Fruit fly (Drosophila melanogaster) whole organism, embryonic: ENCODE data around the gene Dnai2.

Experiments
- Awh ChIP-seq: fragments of 200-800 bp; sonication (Bioruptor generic); IDR thresholded peaks from 2 replicates; pipeline ENCODE4, ENCODE4 v1.3.6; 2022; ENCODE audit warnings: missing biosample characterization, missing genetic modification characterization
- Bgb ChIP-seq: fragments of 200-800 bp; sonication (Bioruptor generic); IDR thresholded peaks from 2 replicates; pipeline ENCODE4 v1.3.6; 2022; ENCODE audit warnings: missing biosample characterization, missing genetic modification characterization; ENCODE audit not compliant: partially characterized antibody
- CG10267 ChIP-seq: fragments of 200-800 bp; sonication (Bioruptor generic); optimal IDR thresholded peaks from 2 replicates; lab custom pipeline; 2018; ENCODE audit warnings: missing biosample characterization, mild to moderate bottlenecking, missing genetic modification characterization, moderate library complexity
- CG10654 ChIP-seq: fragments of 200-800 bp; sonication (Bioruptor generic); optimal IDR thresholded peaks from 2 replicates; lab custom pipeline; 2016; ENCODE audit warnings: missing biosample characterization, missing genetic modification characterization
- CG12391 ChIP-seq: fragments of 200-800 bp; sonication (Bioruptor generic); optimal IDR thresholded peaks from 3 replicates; lab custom pipeline; 2018; ENCODE audit warnings: missing biosample characterization, mild to moderate bottlenecking, missing genetic modification characterization, moderate library complexity
- CG14014 ChIP-seq: fragments of 200-800 bp; sonication (Bioruptor generic); IDR thresholded peaks from 2 replicates; pipeline ENCODE4 v1.3.6; 2022; ENCODE audit warnings: missing biosample characterization, missing genetic modification characterization
- CG14710 ChIP-seq: fragments of 200-800 bp; sonication (Bioruptor generic); optimal IDR thresholded peaks from 3 replicates; lab custom pipeline; 2019; ENCODE audit warnings: missing biosample characterization, mild to moderate bottlenecking, missing genetic modification characterization, moderate library complexity
- CG15514 ChIP-seq: fragments of 200-800 bp; sonication (Bioruptor generic); optimal IDR thresholded peaks from 3 replicates; lab custom pipeline; 2017; ENCODE audit warnings: missing biosample characterization, missing genetic modification characterization, mild to moderate bottlenecking, moderate library complexity, missing genetic modification reagents
- CG17802 ChIP-seq: fragments of 200-800 bp; sonication (Bioruptor generic); optimal IDR thresholded peaks from 2 replicates; lab custom pipeline; 2018; ENCODE audit warnings: missing biosample characterization, mild to moderate bottlenecking, missing genetic modification characterization, moderate library complexity
- CG2116 ChIP-seq: fragments of 200-800 bp; sonication (Bioruptor generic); optimal IDR thresholded peaks from 3 replicates; lab custom pipeline; 2018; ENCODE audit warnings: missing biosample characterization, mild to moderate bottlenecking, missing genetic modification characterization
- CG2120 ChIP-seq: fragments of 200-800 bp; sonication (Bioruptor generic); optimal IDR thresholded peaks from 3 replicates; lab custom pipeline; 2016; ENCODE audit warnings: missing biosample characterization, missing genetic modification characterization
- CG30020 ChIP-seq: fragments of 200-800 bp; optimal IDR thresholded peaks from 2 replicates; lab custom pipeline; 2019; ENCODE audit warnings: missing biosample characterization, mild to moderate bottlenecking, missing genetic modification characterization, moderate library complexity
- CG33213 ChIP-seq: fragments of 200-800 bp; sonication (Bioruptor generic); optimal IDR thresholded peaks from 3 replicates; lab custom pipeline; 2016; ENCODE audit warnings: missing biosample characterization, missing genetic modification characterization
- CG4328 ChIP-seq: fragments of 200-800 bp; sonication (Bioruptor generic); optimal IDR thresholded peaks from 3 replicates; lab custom pipeline; 2017; ENCODE audit warnings: missing biosample characterization, missing genetic modification reagents, missing genetic modification characterization
- CG4617 ChIP-seq: fragments of 200-800 bp; sonication (Bioruptor generic); optimal IDR thresholded peaks from 3 replicates; lab custom pipeline; 2016; ENCODE audit warnings: missing biosample characterization, missing genetic modification characterization, borderline replicate concordance
- CG5953 ChIP-seq: fragments of 200-800 bp; sonication (Bioruptor generic); IDR thresholded peaks from 2 replicates; pipeline ENCODE4 v1.3.6; 2022; ENCODE audit warnings: missing biosample characterization, missing genetic modification characterization
- CG8290 ChIP-seq, 3 experiments: fragments of 200-800 bp; sonication (Bioruptor generic); optimal IDR thresholded peaks; 2 replicates each; lab custom pipeline; 2016 to 2019; ENCODE audit warnings: missing biosample characterization in 3 of 3, missing genetic modification characterization in 3 of 3, mild to moderate bottlenecking in 2 of 3, moderate library complexity in 1 of 3
- CG8924 ChIP-seq: fragments of 200-800 bp; optimal IDR thresholded peaks from 3 replicates; lab custom pipeline; 2019; ENCODE audit warnings: missing biosample characterization, mild to moderate bottlenecking, missing genetic modification characterization, moderate library complexity
- CG9797 ChIP-seq: fragments of 200-800 bp; sonication (Bioruptor generic); optimal IDR thresholded peaks from 3 replicates; lab custom pipeline; 2018; ENCODE audit warnings: missing biosample characterization, mild to moderate bottlenecking, missing genetic modification characterization
- CoRest ChIP-seq: fragments of 200-800 bp; sonication (Bioruptor generic); optimal IDR thresholded peaks from 3 replicates; lab custom pipeline; 2018; ENCODE audit warnings: missing biosample characterization, mild to moderate bottlenecking, missing genetic modification characterization, moderate library complexity
- Dbx ChIP-seq: fragments of 200-800 bp; sonication (Bioruptor generic); IDR thresholded peaks from 3 replicates; pipeline ENCODE4 v1.3.6; 2022; ENCODE audit warnings: missing biosample characterization, missing genetic modification characterization
- Dip3 ChIP-seq: fragments of 200-800 bp; sonication (Bioruptor generic); optimal IDR thresholded peaks from 3 replicates; lab custom pipeline; 2016; ENCODE audit warnings: missing biosample characterization, missing genetic modification characterization
- E2f2 ChIP-seq: fragments of 200-800 bp; sonication (Bioruptor generic); IDR thresholded peaks from 2 replicates; pipeline ENCODE4 v1.3.6; 2022; ENCODE audit warnings: missing biosample characterization, missing genetic modification characterization
- Fer1 ChIP-seq: fragments of 200-800 bp; sonication (Bioruptor generic); optimal IDR thresholded peaks from 2 replicates; lab custom pipeline; 2017; ENCODE audit warnings: missing biosample characterization, mild to moderate bottlenecking, missing genetic modification characterization
- HmgZ ChIP-seq: fragments of 200-800 bp; sonication (Bioruptor generic); optimal IDR thresholded peaks from 2 replicates; lab custom pipeline; 2018; ENCODE audit warnings: missing biosample characterization, mild to moderate bottlenecking, missing genetic modification characterization
- Hmr ChIP-seq: fragments of 200-800 bp; sonication (Bioruptor generic); optimal IDR thresholded peaks from 3 replicates; lab custom pipeline; 2017; ENCODE audit warnings: mild to moderate bottlenecking, missing biosample characterization, missing genetic modification reagents, missing genetic modification characterization
- MBD-R2 ChIP-seq: fragments of 200-800 bp; sonication (Bioruptor generic); IDR thresholded peaks from 2 replicates; pipeline ENCODE4 v1.3.6; 2022; ENCODE audit warnings: missing biosample characterization, missing genetic modification characterization
- MESR4 ChIP-seq: fragments of 200-800 bp; sonication (Bioruptor generic); optimal IDR thresholded peaks from 2 replicates; lab custom pipeline; 2018; ENCODE audit warnings: missing biosample characterization, mild to moderate bottlenecking, missing genetic modification characterization, moderate library complexity
- Mes4 ChIP-seq: fragments of 200-800 bp; sonication (Bioruptor generic); optimal IDR thresholded peaks from 2 replicates; lab custom pipeline; 2016; ENCODE audit warnings: missing biosample characterization, missing genetic modification characterization
- Optix ChIP-seq: fragments of 200-800 bp; sonication (Bioruptor generic); IDR thresholded peaks from 3 replicates; pipeline ENCODE4 v1.3.6; 2022; ENCODE audit warnings: missing biosample characterization, missing genetic modification characterization
- Pdp1 ChIP-seq, 2 experiments: fragments of 200-800 bp; sonication (Bioruptor generic); optimal IDR thresholded peaks; 3 replicates each; lab custom pipeline; 2016; ENCODE audit warnings: missing biosample characterization in 2 of 2, missing genetic modification characterization in 2 of 2, mild to moderate bottlenecking in 1 of 2, moderate library complexity in 1 of 2
- Stat92E ChIP-seq, 3 experiments: fragments of >200 bp in 2 of 3; fragments of 200-800 bp in 1 of 3; sonication (Bioruptor generic) in 1 of 3; optimal IDR thresholded peaks; 2 replicates each; lab custom pipeline; 2017 to 2019; ENCODE audit warnings: missing biosample characterization in 3 of 3, missing genetic modification characterization in 3 of 3, mild to moderate bottlenecking in 1 of 3, moderate library complexity in 1 of 3
- az2 ChIP-seq: fragments of 200-800 bp; sonication (Bioruptor generic); optimal IDR thresholded peaks from 3 replicates; lab custom pipeline; 2016; ENCODE audit warnings: missing biosample characterization, missing genetic modification characterization
- btn ChIP-seq: fragments of 200-800 bp; sonication (Bioruptor generic); optimal IDR thresholded peaks from 2 replicates; lab custom pipeline; 2016; ENCODE audit warnings: missing biosample characterization, missing genetic modification characterization
- disco-r ChIP-seq: fragments of 200-800 bp; sonication (Bioruptor generic); optimal IDR thresholded peaks from 2 replicates; lab custom pipeline; 2016; ENCODE audit warnings: missing biosample characterization, missing genetic modification characterization
- gfzf ChIP-seq: fragments of 200-800 bp; sonication (Bioruptor generic); optimal IDR thresholded peaks from 2 replicates; lab custom pipeline; 2016; ENCODE audit warnings: missing biosample characterization, mild to moderate bottlenecking, missing genetic modification characterization, moderate library complexity
- grau ChIP-seq: fragments of 200-800 bp; optimal IDR thresholded peaks from 3 replicates; lab custom pipeline; 2019; ENCODE audit warnings: missing biosample characterization, mild to moderate bottlenecking, missing genetic modification characterization, moderate library complexity
- gt ChIP-seq: fragments of 200-800 bp; sonication (Bioruptor generic); IDR thresholded peaks from 2 replicates; pipeline ENCODE4 v1.3.6; 2022; ENCODE audit warnings: missing biosample characterization, missing genetic modification characterization
- hkb ChIP-seq, 2 experiments: fragments of 200-800 bp in 1 of 2; fragments of >200 bp in 1 of 2; sonication (Bioruptor generic) in 1 of 2; IDR thresholded peaks in 1 of 2; optimal IDR thresholded peaks in 1 of 2; 2 replicates each; pipeline versions ENCODE4 v1.3.6 to Lab custom; 2017 to 2022; ENCODE audit warnings: missing biosample characterization in 1 of 2, missing genetic modification characterization in 1 of 2
- kay ChIP-seq: fragments of 200-800 bp; sonication (Bioruptor generic); optimal IDR thresholded peaks from 2 replicates; lab custom pipeline; 2016; ENCODE audit warnings: missing biosample characterization, missing genetic modification characterization
- knrl ChIP-seq: fragments of 200-800 bp; sonication (Bioruptor generic); IDR thresholded peaks from 3 replicates; pipeline ENCODE4 v1.3.6; 2022; ENCODE audit warnings: missing biosample characterization, missing genetic modification characterization; ENCODE audit not compliant: partially characterized antibody
- phol ChIP-seq: fragments of 200-800 bp; sonication (Bioruptor generic); optimal IDR thresholded peaks from 3 replicates; lab custom pipeline; 2018; ENCODE audit warnings: missing biosample characterization, mild to moderate bottlenecking, missing genetic modification characterization, moderate library complexity
- scrt ChIP-seq: fragments of 200-800 bp; sonication (Bioruptor generic); optimal IDR thresholded peaks from 2 replicates; lab custom pipeline; 2018; ENCODE audit warnings: missing biosample characterization, mild to moderate bottlenecking, missing genetic modification characterization, moderate library complexity
- sisA ChIP-seq: fragments of 200-800 bp; sonication (Bioruptor generic); IDR thresholded peaks from 2 replicates; pipeline ENCODE4 v1.3.6; 2022; ENCODE audit warnings: missing biosample characterization, missing genetic modification characterization
- tap ChIP-seq: fragments of 200-800 bp; optimal IDR thresholded peaks from 3 replicates; lab custom pipeline; 2019; ENCODE audit warnings: missing biosample characterization, mild to moderate bottlenecking, missing genetic modification characterization, moderate library complexity
- trem ChIP-seq: fragments of 200-800 bp; optimal IDR thresholded peaks from 3 replicates; lab custom pipeline; 2019; ENCODE audit warnings: missing biosample characterization, mild to moderate bottlenecking, missing genetic modification characterization, moderate library complexity
- unpg ChIP-seq: fragments of 200-800 bp; sonication (Bioruptor generic); optimal IDR thresholded peaks from 3 replicates; lab custom pipeline; 2018; ENCODE audit warnings: missing biosample characterization, mild to moderate bottlenecking, missing genetic modification characterization, moderate library complexity
- vvl ChIP-seq: fragments of 200-800 bp; sonication (Bioruptor generic); IDR thresholded peaks from 2 replicates; pipeline ENCODE4 v1.3.6; 2022; ENCODE audit warnings: missing biosample characterization, missing genetic modification characterization

Gene Dnai2

DNA sequence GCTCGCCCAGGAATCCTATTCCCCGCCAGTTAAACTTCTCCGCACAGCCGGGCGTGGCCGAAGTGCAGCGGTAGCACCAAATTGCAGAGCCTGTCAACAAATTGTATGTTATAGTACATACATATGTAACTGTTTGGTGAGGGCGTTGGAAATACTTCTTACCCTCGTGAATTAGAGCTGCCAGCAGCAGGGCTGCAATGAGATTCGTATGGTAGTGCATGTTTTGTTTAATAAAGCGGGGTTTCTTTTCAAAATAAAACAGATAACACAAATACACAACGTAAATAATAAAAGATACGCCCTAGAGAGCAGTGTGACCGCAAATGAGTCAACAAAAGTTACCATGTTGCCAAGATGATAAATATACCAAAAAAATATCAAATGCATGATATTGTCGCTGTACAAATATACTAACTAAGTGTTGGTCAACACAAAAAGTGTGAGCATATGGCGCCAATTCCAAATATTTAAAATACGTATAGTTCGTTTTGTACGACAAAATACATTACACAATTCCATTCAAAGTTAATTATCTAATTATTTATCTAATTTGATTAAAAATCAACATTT is 12.1 kb upstream of the Dnai2 start, which contains the start of gene crim:
crim (minus strand) TSS at position 328 of the 570 bp plus-strand sequence.
- TF ChIP-seq Pdp1 (GFP tag; optimal IDR thresholded peaks at IDR 0.05; lab: Kevin White, UChicago): peak in 1 of 2 experiments; percentile 45
- TF ChIP-seq E2f2 (GFP tag; lab: Robert Waterston, UW): peak; percentile 98
- no peak for TF ChIP-seq az2 (GFP tag; lab: Kevin White, UChicago)
- peak; percentile 12 for TF ChIP-seq CG8924 (tag; lab: Kevin White, UChicago)
- peak; percentile 3 for TF ChIP-seq scrt (GFP tag; lab: Kevin White, UChicago)
- 0 out of 2 replicates have a peak, but pooled peaks have one; percentile 38 for TF ChIP-seq Awh (GFP tag; lab: Robert Waterston, UW)
- TF ChIP-seq CG14014: no peak
- peak; percentile 62 for TF ChIP-seq CG14710 (tag; lab: Kevin White, UChicago)
- peak; percentile 62 for TF ChIP-seq trem (tag; lab: Kevin White, UChicago)
- no peak for TF ChIP-seq Mes4 (GFP tag; lab: Kevin White, UChicago)
- TF ChIP-seq CG4328 (GFP tag; lab: Kevin White, UChicago): peak; percentile 7
- TF ChIP-seq btn: no peak
- TF ChIP-seq CG33213: peak; percentile 53
- TF ChIP-seq Hmr (GFP tag; lab: Kevin White, UChicago): peak; percentile 49
- TF ChIP-seq CG2120 (GFP tag; lab: Kevin White, UChicago): peak; percentile 13
- TF ChIP-seq CG5953: no peak
- TF ChIP-seq kay (GFP tag; lab: Kevin White, UChicago): no peak
- peak; percentile 10 for TF ChIP-seq Fer1 (GFP tag; lab: Kevin White, UChicago)
- no peak for TF ChIP-seq gt
- peak; percentile 74 for TF ChIP-seq CG15514
- 0 out of 3 replicates have a peak, but pooled peaks have one; percentile 14 for TF ChIP-seq Dbx
- TF ChIP-seq MBD-R2: peak; percentile 64
- TF ChIP-seq CG10267 (tag; lab: Kevin White, UChicago): peak; percentile 97
- TF ChIP-seq Stat92E (GFP tag; optimal IDR thresholded peaks at IDR 0.05; lab: Kevin White, UChicago): peak in 1 of 3 experiments; percentile 68
- TF ChIP-seq CG9797 (GFP tag; lab: Kevin White, UChicago): peak; percentile 93
- no peak for TF ChIP-seq tap (tag; lab: Kevin White, UChicago)
- no peak for TF ChIP-seq CG8290 (GFP tag; optimal IDR thresholded peaks at IDR 0.05; lab: Kevin White, UChicago)
- peak in 1 of 2 experiments; percentile 52 for TF ChIP-seq CG8290 (tag; optimal IDR thresholded peaks at IDR 0.05; lab: Kevin White, UChicago)
- TF ChIP-seq vvl (GFP tag; lab: Robert Waterston, UW): 0 out of 2 replicates have a peak, but pooled peaks have one; percentile 18
- TF ChIP-seq CG17802 (tag; lab: Kevin White, UChicago): no peak
- peak; percentile 42 for TF ChIP-seq phol (tag; lab: Kevin White, UChicago)
- no peak for TF ChIP-seq disco-r (GFP tag; lab: Kevin White, UChicago)
- peak; percentile 30; the same call in 1 of the 2 replicates for TF ChIP-seq Bgb (GFP tag; lab: Robert Waterston, UW)
- peak; percentile 3 for TF ChIP-seq unpg (GFP tag; lab: Kevin White, UChicago)
- TF ChIP-seq MESR4 (GFP tag; lab: Kevin White, UChicago): peak; percentile 88
- TF ChIP-seq knrl (GFP tag; lab: Robert Waterston, UW): peak; percentile 40; the same call in 1 of the 3 replicates
- TF ChIP-seq CG10654 (GFP tag; lab: Kevin White, UChicago): no peak
- peak; percentile 61 for TF ChIP-seq CG4617 (GFP tag; lab: Kevin White, UChicago)
- TF ChIP-seq HmgZ: peak; percentile 59
- TF ChIP-seq grau (tag; lab: Kevin White, UChicago): peak; percentile 2
- peak; percentile 32 for TF ChIP-seq CG2116 (GFP tag; lab: Kevin White, UChicago)
- TF ChIP-seq gfzf (GFP tag; lab: Kevin White, UChicago): peak; percentile 92
- peak; percentile 21 for TF ChIP-seq CG30020 (tag; lab: Kevin White, UChicago)
- TF ChIP-seq CoRest: peak; percentile 17
- no peak for TF ChIP-seq hkb (optimal IDR thresholded peaks at IDR 0.05; lab: Kevin White, UChicago)
- TF ChIP-seq hkb (GFP tag; IDR thresholded peaks at IDR 0.05; lab: Robert Waterston, UW): 0 out of 2 replicates have a peak, but pooled peaks have one; percentile 27
- no peak for TF ChIP-seq Optix (GFP tag; lab: Robert Waterston, UW)
- TF ChIP-seq sisA (GFP tag; lab: Robert Waterston, UW): no peak
- peak; percentile 11 for TF ChIP-seq CG12391 (tag; lab: Kevin White, UChicago)
- TF ChIP-seq Dip3 (GFP tag; lab: Kevin White, UChicago): no peak
